Worm (Caenorhabditis elegans) whole organism, young adult: ENCODE results near the gene C27B7.2.

Experiments
- B0261.1 ChIP-seq: sonication (generic microtip); optimal IDR thresholded peaks from 2 replicates; lab custom pipeline; 2016; ENCODE audit warnings: mild to moderate bottlenecking, missing genetic modification characterization, moderate library complexity, missing compliant biosample characterization
- aptf-3 ChIP-seq: fragments of 200-800 bp; sonication (Bioruptor generic); IDR thresholded peaks from 2 replicates; pipeline ENCODE4 v1.3.6; 2022; ENCODE audit warnings: missing genetic modification characterization, missing compliant biosample characterization
- cebp-1 ChIP-seq, 2 experiments: fragments of 200-800 bp in 1 of 2; sonication (Bioruptor generic) in 1 of 2; sonication (generic microtip) in 1 of 2; IDR thresholded peaks in 1 of 2; optimal IDR thresholded peaks in 1 of 2; 2 replicates each; pipeline versions ENCODE4 v1.3.6 to Lab custom; 2017 to 2022; ENCODE audit warnings: missing compliant biosample characterization in 2 of 2, missing genetic modification characterization in 2 of 2, mild to moderate bottlenecking in 1 of 2, missing genetic modification reagents in 1 of 2, moderate library complexity in 1 of 2
- dpff-1 ChIP-seq: sonication (generic microtip); optimal IDR thresholded peaks from 2 replicates; lab custom pipeline; 2017; ENCODE audit warnings: mild to moderate bottlenecking, missing genetic modification characterization, missing compliant biosample characterization
- madf-3 ChIP-seq: fragments of 200-800 bp; sonication (Bioruptor generic); IDR thresholded peaks from 2 replicates; pipeline ENCODE4 v1.3.6; 2022; ENCODE audit warnings: missing genetic modification reagents, missing genetic modification characterization, missing compliant biosample characterization
- pha-4 ChIP-seq: fragments of 150-350 bp; sonication (generic microtip); optimal IDR thresholded peaks from 2 replicates; lab custom pipeline; 2014; ENCODE audit warnings: missing biosample characterization, missing genetic modification reagents, missing genetic modification characterization

- TF ChIP-seq pha-4 (tag; lab: Kevin White, UChicago) (no peak), madf-3 (GFP tag; lab: Robert Waterston, UW) (no peak), B0261.1 (tag; lab: Kevin White, UChicago) (no peak), cebp-1 (GFP tag; IDR thresholded peaks at IDR 0.05; lab: Robert Waterston, UW) (no peak), cebp-1 (tag; optimal IDR thresholded peaks at IDR 0.05; lab: Kevin White, UChicago) (no peak), aptf-3 (GFP tag; lab: Robert Waterston, UW) (no peak), dpff-1 (tag; lab: Kevin White, UChicago) (no peak)
Measured at ce11 chrIV:8925990-8926389, 33.3 kb downstream of the C27B7.2 start, which contains the start of the genes D1046.2 and cfim-2.
